Fruit fly (Drosophila melanogaster) whole organism, prepupa: ENCODE results near the gene Fkbp39.

Experiments
- CG15336 ChIP-seq: fragments of 200-800 bp; sonication (Bioruptor generic); IDR thresholded peaks from 2 replicates; pipeline ENCODE4 v1.3.6; 2022; ENCODE audit warnings: missing biosample characterization, missing genetic modification characterization
- CG3032 ChIP-seq: fragments of 200-800 bp; optimal IDR thresholded peaks from 2 replicates; lab custom pipeline; 2019; ENCODE audit warnings: missing biosample characterization, mild to moderate bottlenecking, missing genetic modification characterization, moderate library complexity
- CG6163 ChIP-seq: fragments of 200-800 bp; sonication (Bioruptor generic); IDR thresholded peaks from 3 replicates; pipeline ENCODE4 v1.3.6; 2022; ENCODE audit warnings: missing biosample characterization, missing genetic modification characterization
- CG6276 ChIP-seq: fragments of 200-800 bp; sonication (Bioruptor generic); optimal IDR thresholded peaks from 2 replicates; lab custom pipeline; 2017; ENCODE audit warnings: missing biosample characterization, mild to moderate bottlenecking, missing genetic modification characterization
- CG6808 ChIP-seq: fragments of 200-800 bp; sonication (Bioruptor generic); optimal IDR thresholded peaks from 3 replicates; lab custom pipeline; 2017; ENCODE audit warnings: missing biosample characterization, missing genetic modification characterization, mild to moderate bottlenecking, moderate library complexity, missing genetic modification reagents
- CG6854 ChIP-seq: fragments of 200-800 bp; sonication (Bioruptor generic); optimal IDR thresholded peaks from 2 replicates; lab custom pipeline; 2017; ENCODE audit warnings: missing biosample characterization, mild to moderate bottlenecking, missing genetic modification characterization
- CG8632 ChIP-seq: fragments of 200-800 bp; sonication (Bioruptor generic); optimal IDR thresholded peaks from 3 replicates; lab custom pipeline; 2016; ENCODE audit warnings: missing biosample characterization, missing genetic modification characterization
- Gug ChIP-seq: fragments of 200-800 bp; sonication (Bioruptor generic); IDR thresholded peaks from 2 replicates; pipeline ENCODE4 v1.3.6; 2022; ENCODE audit warnings: missing biosample characterization, missing genetic modification characterization
- Hr39 ChIP-seq: fragments of 200-800 bp; sonication (Bioruptor generic); optimal IDR thresholded peaks from 2 replicates; lab custom pipeline; 2016; ENCODE audit warnings: missing biosample characterization, missing genetic modification characterization
- Sox14 ChIP-seq: fragments of 200-800 bp; sonication (Bioruptor generic); optimal IDR thresholded peaks from 3 replicates; lab custom pipeline; 2016; ENCODE audit warnings: missing biosample characterization, missing genetic modification characterization
- dac ChIP-seq: fragments of 200-800 bp; sonication (Bioruptor generic); optimal IDR thresholded peaks from 2 replicates; lab custom pipeline; 2017; ENCODE audit warnings: missing biosample characterization, mild to moderate bottlenecking, missing genetic modification characterization
- spab ChIP-seq: fragments of 200-800 bp; sonication (Bioruptor generic); optimal IDR thresholded peaks from 2 replicates; lab custom pipeline; 2017; ENCODE audit warnings: missing biosample characterization, mild to moderate bottlenecking, missing genetic modification characterization, missing genetic modification reagents
- svp ChIP-seq: fragments of 200-800 bp; sonication (Bioruptor generic); peaks from one replicate; lab custom pipeline; 2016; ENCODE audit warnings: missing biosample characterization, missing genetic modification characterization
- vri ChIP-seq: fragments of 200-800 bp; sonication (Bioruptor generic); optimal IDR thresholded peaks from 3 replicates; lab custom pipeline; 2016; ENCODE audit warnings: missing biosample characterization, mild to moderate bottlenecking, missing genetic modification characterization

DNA sequence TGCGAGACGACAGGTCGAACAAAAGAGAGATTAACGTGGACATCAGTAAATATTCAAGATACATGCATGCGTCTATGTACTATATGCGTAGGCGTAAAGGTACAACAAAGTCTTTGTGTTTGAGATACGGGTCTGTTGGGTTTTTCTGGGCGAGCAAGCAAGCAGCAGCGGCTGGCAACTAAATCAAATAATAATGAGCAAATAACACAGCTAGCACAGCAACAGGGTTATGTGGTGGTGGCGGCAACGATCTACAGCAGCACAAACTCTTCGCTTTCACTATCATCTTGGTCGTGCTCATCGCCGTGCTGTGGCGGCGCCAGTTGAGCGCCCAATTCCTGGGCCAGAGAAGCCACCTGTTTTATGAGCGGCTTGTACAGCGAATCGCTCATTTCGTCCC lies 21.1 kb upstream of the Fkbp39 start:
- TF ChIP-seq Gug (no peak), CG6276 (no peak), vri (GFP tag; lab: Kevin White, UChicago) (no peak), svp (no peak), CG8632 (GFP tag; lab: Kevin White, UChicago) (no peak), dac (no peak), Sox14 (GFP tag; lab: Kevin White, UChicago) (no peak), spab (GFP tag; lab: Kevin White, UChicago) (no peak), CG6854 (GFP tag; lab: Kevin White, UChicago) (no peak), Hr39 (no peak), CG15336 (GFP tag; lab: Robert Waterston, UW) (no peak), CG3032 (tag; lab: Kevin White, UChicago) (no peak), CG6163 (GFP tag; lab: Robert Waterston, UW) (no peak), CG6808 (GFP tag; lab: Kevin White, UChicago) (no peak)
